Fruit fly (Drosophila melanogaster) whole organism, embryonic: Measurements from ENCODE around the gene CG34125.

Experiments
- Ada2b ChIP-seq: fragments of 200-800 bp; sonication (Bioruptor generic); IDR thresholded peaks from 2 replicates; pipeline ENCODE4 v1.3.6; 2022; ENCODE audit warnings: missing biosample characterization, missing genetic modification characterization
- Atf6 ChIP-seq: fragments of 200-800 bp; sonication (Bioruptor generic); IDR thresholded peaks from 2 replicates; pipeline ENCODE4 v1.3.6; 2022; ENCODE audit warnings: missing biosample characterization, missing genetic modification characterization
- CG11456 ChIP-seq: fragments of 200-800 bp; sonication (Bioruptor generic); IDR thresholded peaks from 3 replicates; pipeline ENCODE4 v1.3.6; 2022; ENCODE audit warnings: missing biosample characterization, missing genetic modification characterization
- CG12391 ChIP-seq: fragments of 200-800 bp; sonication (Bioruptor generic); optimal IDR thresholded peaks from 3 replicates; lab custom pipeline; 2018; ENCODE audit warnings: missing biosample characterization, mild to moderate bottlenecking, missing genetic modification characterization, moderate library complexity
- CG15073 ChIP-seq: fragments of 200-800 bp; sonication (Bioruptor generic); optimal IDR thresholded peaks from 2 replicates; lab custom pipeline; 2016; ENCODE audit warnings: missing biosample characterization, missing genetic modification characterization
- CG17802 ChIP-seq: fragments of 200-800 bp; sonication (Bioruptor generic); optimal IDR thresholded peaks from 2 replicates; lab custom pipeline; 2018; ENCODE audit warnings: missing biosample characterization, mild to moderate bottlenecking, missing genetic modification characterization, moderate library complexity
- CG18764 ChIP-seq: fragments of 200-800 bp; sonication (Bioruptor generic); optimal IDR thresholded peaks from 3 replicates; lab custom pipeline; 2016; ENCODE audit warnings: missing biosample characterization, missing genetic modification characterization
- CG2875 ChIP-seq: fragments of 200-800 bp; sonication (Bioruptor generic); optimal IDR thresholded peaks from 2 replicates; lab custom pipeline; 2017; ENCODE audit warnings: missing biosample characterization, mild to moderate bottlenecking, missing genetic modification characterization, missing genetic modification reagents
- CG31365 ChIP-seq: fragments of 200-800 bp; sonication (Bioruptor generic); optimal IDR thresholded peaks from 2 replicates; lab custom pipeline; 2018; ENCODE audit warnings: missing biosample characterization, mild to moderate bottlenecking, missing genetic modification characterization
- CG32532 ChIP-seq: fragments of 200-800 bp; sonication (Bioruptor generic); IDR thresholded peaks from 2 replicates; pipeline ENCODE4 v1.3.6; 2022; ENCODE audit warnings: missing biosample characterization, missing genetic modification characterization
- CG33213 ChIP-seq: fragments of 200-800 bp; sonication (Bioruptor generic); optimal IDR thresholded peaks from 3 replicates; lab custom pipeline; 2016; ENCODE audit warnings: missing biosample characterization, missing genetic modification characterization
- CG4424 ChIP-seq: fragments of 200-800 bp; sonication (Bioruptor generic); optimal IDR thresholded peaks from 3 replicates; lab custom pipeline; 2016; ENCODE audit warnings: missing biosample characterization, missing genetic modification characterization
- CG6683 ChIP-seq: fragments of 200-800 bp; sonication (Bioruptor generic); optimal IDR thresholded peaks from 2 replicates; lab custom pipeline; 2017; ENCODE audit warnings: missing biosample characterization, mild to moderate bottlenecking, missing genetic modification characterization, missing genetic modification reagents
- CG6813 ChIP-seq: fragments of 200-800 bp; sonication (Bioruptor generic); optimal IDR thresholded peaks from 2 replicates; lab custom pipeline; 2017; ENCODE audit warnings: missing biosample characterization, missing genetic modification characterization, mild to moderate bottlenecking, moderate library complexity, missing genetic modification reagents
- CG6854 ChIP-seq: fragments of 200-800 bp; sonication (Bioruptor generic); optimal IDR thresholded peaks from 3 replicates; lab custom pipeline; 2017; ENCODE audit warnings: missing biosample characterization, mild to moderate bottlenecking, missing genetic modification characterization
- CG9437 ChIP-seq: fragments of 200-800 bp; sonication (Bioruptor generic); optimal IDR thresholded peaks from 2 replicates; lab custom pipeline; 2018; ENCODE audit warnings: missing biosample characterization, mild to moderate bottlenecking, missing genetic modification characterization
- CG9609 ChIP-seq: fragments of 200-800 bp; sonication (Bioruptor generic); optimal IDR thresholded peaks from 3 replicates; lab custom pipeline; 2016; ENCODE audit warnings: missing biosample characterization, missing genetic modification characterization
- CG9817 ChIP-seq: fragments of 200-800 bp; sonication (Bioruptor generic); optimal IDR thresholded peaks from 2 replicates; lab custom pipeline; 2018; ENCODE audit warnings: missing biosample characterization, mild to moderate bottlenecking, missing genetic modification characterization, moderate library complexity
- CG9932 ChIP-seq: fragments of 200-800 bp; sonication (Bioruptor generic); IDR thresholded peaks from 2 replicates; pipeline ENCODE4 v1.3.6; 2022; ENCODE audit warnings: missing biosample characterization, missing genetic modification characterization
- Dad ChIP-seq: fragments of 200-800 bp; sonication (Bioruptor generic); optimal IDR thresholded peaks from 3 replicates; lab custom pipeline; 2016; ENCODE audit warnings: missing biosample characterization, missing genetic modification characterization
- Dip2 ChIP-seq: fragments of 200-800 bp; sonication (Bioruptor generic); IDR thresholded peaks from 2 replicates; pipeline ENCODE4 v1.3.6; 2022; ENCODE audit warnings: missing biosample characterization, missing genetic modification characterization
- Doc3 ChIP-seq: fragments of 200-800 bp; sonication (Bioruptor generic); IDR thresholded peaks from 3 replicates; pipeline ENCODE4 v1.3.6; 2022; ENCODE audit warnings: missing biosample characterization, missing genetic modification characterization; ENCODE audit not compliant: partially characterized antibody
- E2f2 ChIP-seq: fragments of 200-800 bp; sonication (Bioruptor generic); IDR thresholded peaks from 2 replicates; pipeline ENCODE4 v1.3.6; 2022; ENCODE audit warnings: missing biosample characterization, missing genetic modification characterization
- Gsc ChIP-seq: fragments of 200-800 bp; sonication (Bioruptor generic); IDR thresholded peaks from 2 replicates; pipeline ENCODE4 v1.3.6; 2022; ENCODE audit warnings: missing biosample characterization, missing genetic modification characterization
- Hmr ChIP-seq: fragments of 200-800 bp; sonication (Bioruptor generic); optimal IDR thresholded peaks from 3 replicates; lab custom pipeline; 2017; ENCODE audit warnings: mild to moderate bottlenecking, missing biosample characterization, missing genetic modification reagents, missing genetic modification characterization
- Mad ChIP-seq: fragments of 200-800 bp; sonication (Bioruptor generic); optimal IDR thresholded peaks from 2 replicates; lab custom pipeline; 2016; ENCODE audit warnings: missing biosample characterization, missing genetic modification characterization
- NFAT ChIP-seq: fragments of 200-800 bp; sonication (Bioruptor generic); IDR thresholded peaks from 2 replicates; pipeline ENCODE4 v1.3.6; 2022; ENCODE audit warnings: missing biosample characterization, missing genetic modification characterization
- Nf-YA ChIP-seq: fragments of 200-800 bp; sonication (Bioruptor generic); IDR thresholded peaks from 2 replicates; pipeline ENCODE4 v1.3.6; 2022; ENCODE audit warnings: missing biosample characterization, missing genetic modification characterization
- NfI ChIP-seq: fragments of 200-800 bp; sonication (Bioruptor generic); optimal IDR thresholded peaks from 3 replicates; lab custom pipeline; 2018; ENCODE audit warnings: missing biosample characterization, mild to moderate bottlenecking, missing genetic modification characterization, moderate library complexity
- Spps ChIP-seq: fragments of 200-800 bp; sonication (Bioruptor generic); optimal IDR thresholded peaks from 2 replicates; lab custom pipeline; 2018; ENCODE audit warnings: missing biosample characterization, mild to moderate bottlenecking, missing genetic modification characterization
- Sry-δ ChIP-seq: fragments of 200-800 bp; sonication (Bioruptor generic); optimal IDR thresholded peaks from 2 replicates; lab custom pipeline; 2016; ENCODE audit warnings: missing biosample characterization, missing genetic modification characterization
- Taf1 ChIP-seq: fragments of 200-800 bp; sonication (Bioruptor generic); IDR thresholded peaks from 2 replicates; pipeline ENCODE4 v1.3.6; 2022; ENCODE audit warnings: missing biosample characterization, missing genetic modification characterization
- ap ChIP-seq: fragments of 200-800 bp; sonication (Bioruptor generic); IDR thresholded peaks from 2 replicates; pipeline ENCODE4 v1.3.6; 2022; ENCODE audit warnings: missing biosample characterization, missing genetic modification characterization
- ash1 ChIP-seq: fragments of 200-800 bp; sonication (Bioruptor generic); optimal IDR thresholded peaks from 2 replicates; lab custom pipeline; 2018; ENCODE audit warnings: missing biosample characterization, mild to moderate bottlenecking, missing genetic modification characterization
- bab2 ChIP-seq: fragments of 200-800 bp; sonication (Bioruptor generic); optimal IDR thresholded peaks from 2 replicates; lab custom pipeline; 2016; ENCODE audit warnings: missing biosample characterization, missing genetic modification characterization
- bsh ChIP-seq, 2 experiments: fragments of 200-800 bp; sonication (Bioruptor generic); optimal IDR thresholded peaks; 2 replicates each; lab custom pipeline; 2017 to 2018; ENCODE audit warnings: mild to moderate bottlenecking in 2 of 2, missing biosample characterization in 2 of 2, missing genetic modification characterization in 2 of 2, moderate library complexity in 1 of 2
- corto ChIP-seq: fragments of 200-800 bp; sonication (Bioruptor generic); optimal IDR thresholded peaks from 2 replicates; lab custom pipeline; 2016; ENCODE audit warnings: missing biosample characterization, mild to moderate bottlenecking, missing genetic modification characterization, moderate library complexity
- ewg ChIP-seq: fragments of 200-800 bp; sonication (Bioruptor generic); optimal IDR thresholded peaks from 3 replicates; lab custom pipeline; 2017; ENCODE audit warnings: mild to moderate bottlenecking, missing biosample characterization, missing genetic modification reagents, missing genetic modification characterization
- fd3F ChIP-seq: fragments of 200-800 bp; sonication (Bioruptor generic); optimal IDR thresholded peaks from 2 replicates; lab custom pipeline; 2018; ENCODE audit warnings: missing biosample characterization, mild to moderate bottlenecking, missing genetic modification characterization, moderate library complexity
- fru ChIP-seq: fragments of >200 bp; optimal IDR thresholded peaks from 2 replicates; lab custom pipeline; 2017
- gce ChIP-seq: fragments of 200-800 bp; sonication (Bioruptor generic); IDR thresholded peaks from 3 replicates; pipeline ENCODE4 v1.3.6; 2022; ENCODE audit warnings: missing biosample characterization, missing genetic modification characterization
- ken ChIP-seq: fragments of 200-800 bp; sonication (Bioruptor generic); IDR thresholded peaks from 3 replicates; pipeline ENCODE4 v1.3.6; 2022; ENCODE audit warnings: missing biosample characterization, missing genetic modification characterization
- otp ChIP-seq: fragments of 200-800 bp; sonication (Bioruptor generic); IDR thresholded peaks from 3 replicates; pipeline ENCODE4, ENCODE4 v1.3.6; 2022; ENCODE audit warnings: missing biosample characterization, missing genetic modification characterization
- pita ChIP-seq: fragments of 200-800 bp; sonication (Bioruptor generic); optimal IDR thresholded peaks from 2 replicates; lab custom pipeline; 2017; ENCODE audit warnings: missing biosample characterization, mild to moderate bottlenecking, missing genetic modification characterization
- schlank ChIP-seq: fragments of 200-800 bp; sonication (Bioruptor generic); optimal IDR thresholded peaks from 2 replicates; lab custom pipeline; 2018; ENCODE audit warnings: missing biosample characterization, mild to moderate bottlenecking, missing genetic modification characterization
- sima ChIP-seq: fragments of 200-800 bp; sonication (Bioruptor generic); optimal IDR thresholded peaks from 2 replicates; lab custom pipeline; 2016; ENCODE audit warnings: missing biosample characterization, missing genetic modification characterization
- sqz ChIP-seq: fragments of 200-800 bp; sonication (Bioruptor generic); optimal IDR thresholded peaks from 3 replicates; lab custom pipeline; 2018; ENCODE audit warnings: missing biosample characterization, mild to moderate bottlenecking, missing genetic modification characterization
- sr ChIP-seq: fragments of 200-800 bp; sonication (Bioruptor generic); IDR thresholded peaks from 3 replicates; pipeline ENCODE4 v1.3.6; 2022; ENCODE audit warnings: missing biosample characterization, missing genetic modification characterization
- zen ChIP-seq: fragments of 200-800 bp; sonication (Bioruptor generic); optimal IDR thresholded peaks from 3 replicates; lab custom pipeline; 2018; ENCODE audit warnings: missing biosample characterization, mild to moderate bottlenecking, missing genetic modification characterization, moderate library complexity
- zf30C ChIP-seq: fragments of 200-800 bp; sonication (Bioruptor generic); optimal IDR thresholded peaks from 3 replicates; lab custom pipeline; 2018; ENCODE audit warnings: missing biosample characterization, mild to moderate bottlenecking, missing genetic modification characterization

The CG34125 gene

dm6 chr2L:5004677-5005463 is 39.4 kb downstream of the CG34125 start (continued):
- TF ChIP-seq bsh (GFP tag; optimal IDR thresholded peaks at IDR 0.05; lab: Kevin White, UChicago) (peak; percentile 61 to 95), NFAT (GFP tag; lab: Robert Waterston, UW) (peak; percentile 92), NfI (peak; percentile 96), CG9437 (peak; percentile 90), schlank (tag; lab: Kevin White, UChicago) (peak; percentile 94), Ada2b (GFP tag; lab: Robert Waterston, UW) (peak; percentile 98), CG12391 (tag; lab: Kevin White, UChicago) (peak; percentile 93), CG9817 (tag; lab: Kevin White, UChicago) (peak; percentile 96), CG15073 (peak; percentile 74), CG9932 (peak; percentile 97), zen (peak; percentile 88), Taf1 (GFP tag; lab: Robert Waterston, UW) (peak; percentile 94), CG6813 (GFP tag; lab: Kevin White, UChicago) (peak; percentile 94), CG4424 (GFP tag; lab: Kevin White, UChicago) (peak; percentile 94), CG11456 (GFP tag; lab: Robert Waterston, UW) (peak; percentile 96), CG2875 (GFP tag; lab: Kevin White, UChicago) (peak; percentile 88), Mad (GFP tag; lab: Kevin White, UChicago) (peak; percentile 90), pita (GFP tag; lab: Kevin White, UChicago) (no peak), ewg (GFP tag; lab: Kevin White, UChicago) (peak; percentile 97), Dip2 (GFP tag; lab: Robert Waterston, UW) (peak; percentile 57), CG6854 (GFP tag; lab: Kevin White, UChicago) (peak; percentile 94), CG9609 (peak; percentile 93), CG33213 (peak; percentile 93), ap (GFP tag; lab: Robert Waterston, UW) (peak; percentile 94), corto (peak; percentile 43), Atf6 (peak; percentile 96), sima (peak; percentile 87), ash1 (GFP tag; lab: Kevin White, UChicago) (peak; percentile 79), sqz (GFP tag; lab: Kevin White, UChicago) (peak; percentile 81), CG18764 (GFP tag; lab: Kevin White, UChicago) (peak; percentile 84), Dad (GFP tag; lab: Kevin White, UChicago) (peak; percentile 94), Nf-YA (GFP tag; lab: Robert Waterston, UW) (peak; percentile 88), zf30C (GFP tag; lab: Kevin White, UChicago) (no peak), otp (GFP tag; lab: Robert Waterston, UW) (peak; percentile 93), CG32532 (GFP tag; lab: Robert Waterston, UW) (peak; percentile 97), Doc3 (no peak), CG17802 (tag; lab: Kevin White, UChicago) (peak; percentile 72), fd3F (GFP tag; lab: Kevin White, UChicago) (peak; percentile 94), Sry-δ (GFP tag; lab: Kevin White, UChicago) (peak; percentile 69), Gsc (peak; percentile 88), CG31365 (tag; lab: Kevin White, UChicago) (peak; percentile 81), Spps (peak; percentile 77), sr (peak; percentile 62), E2f2 (GFP tag; lab: Robert Waterston, UW) (peak; percentile 77), bab2 (GFP tag; lab: Kevin White, UChicago) (peak; percentile 96), Hmr (GFP tag; lab: Kevin White, UChicago) (peak; percentile 98), CG6683 (GFP tag; lab: Kevin White, UChicago) (peak; percentile 93), ken (GFP tag; lab: Robert Waterston, UW) (peak; percentile 95), gce (GFP tag; lab: Robert Waterston, UW) (peak; percentile 95), fru (lab: Kevin White, UChicago) (no peak)
